Fruit fly (Drosophila melanogaster) whole organism, embryonic: ENCODE measurements around the gene CG14915.

Experiments
- CG10979 ChIP-seq: fragments of 200-800 bp; sonication (Bioruptor generic); optimal IDR thresholded peaks from 2 replicates; lab custom pipeline; 2018; ENCODE audit warnings: missing biosample characterization, mild to moderate bottlenecking, missing genetic modification characterization, moderate library complexity
- CG15601 ChIP-seq: fragments of 200-800 bp; sonication (Bioruptor generic); optimal IDR thresholded peaks from 3 replicates; lab custom pipeline; 2019; ENCODE audit warnings: missing biosample characterization, mild to moderate bottlenecking, missing genetic modification characterization, moderate library complexity
- grn ChIP-seq: fragments of 200-800 bp; sonication (Bioruptor generic); optimal IDR thresholded peaks from 3 replicates; lab custom pipeline; 2017; ENCODE audit warnings: missing biosample characterization, missing genetic modification characterization
- h ChIP-seq: fragments of >200 bp; optimal IDR thresholded peaks from 2 replicates; lab custom pipeline; 2017
- onecut ChIP-seq: fragments of 200-800 bp; sonication (Bioruptor generic); IDR thresholded peaks from 2 replicates; pipeline ENCODE4 v1.3.6; 2022; ENCODE audit warnings: missing biosample characterization, missing genetic modification characterization
- otp ChIP-seq: fragments of 200-800 bp; sonication (Bioruptor generic); IDR thresholded peaks from 3 replicates; pipeline ENCODE4, ENCODE4 v1.3.6; 2022; ENCODE audit warnings: missing biosample characterization, missing genetic modification characterization
- tup ChIP-seq: fragments of 200-800 bp; sonication (Bioruptor generic); optimal IDR thresholded peaks from 2 replicates; lab custom pipeline; 2016; ENCODE audit warnings: missing biosample characterization, mild to moderate bottlenecking, missing genetic modification characterization, moderate library complexity
- vfl ChIP-seq: fragments of 200-800 bp; sonication (Bioruptor generic); optimal IDR thresholded peaks from 2 replicates; lab custom pipeline; 2016; ENCODE audit warnings: missing biosample characterization, missing genetic modification characterization

DNA sequence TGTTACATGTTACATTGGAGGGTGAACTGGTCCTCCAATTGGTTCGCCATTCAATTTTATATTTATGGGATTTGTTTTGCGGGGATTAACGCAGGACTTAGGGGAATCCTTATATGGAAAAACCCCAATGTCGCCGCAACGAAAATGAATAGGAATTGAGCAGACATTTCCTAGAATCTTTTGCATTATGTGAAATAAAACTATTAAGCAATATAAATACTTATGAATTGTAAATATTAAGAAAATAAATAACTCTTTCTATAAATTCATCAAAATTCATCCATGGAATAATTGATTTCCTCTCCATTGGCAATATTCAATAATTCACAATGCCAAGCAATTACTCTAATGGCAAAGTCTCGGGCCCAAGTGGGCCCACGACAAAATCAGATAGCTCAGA lies 42.9 kb downstream of the CG14915 start, which contains the start of gene Gr32a:
- no peak for TF ChIP-seq onecut (GFP tag; lab: Robert Waterston, UW)
- no peak for TF ChIP-seq CG10979 (tag; lab: Kevin White, UChicago)
- no peak for TF ChIP-seq h (lab: Kevin White, UChicago)
- TF ChIP-seq otp (GFP tag; lab: Robert Waterston, UW) = no peak
- TF ChIP-seq tup (GFP tag; lab: Kevin White, UChicago) = no peak
- TF ChIP-seq vfl (GFP tag; lab: Kevin White, UChicago) = no peak
- TF ChIP-seq grn = no peak
- TF ChIP-seq CG15601 (tag; lab: Kevin White, UChicago) = no peak
